Worm (Caenorhabditis elegans) whole organism, mixed stage, embryonic: Measurements from ENCODE around the gene D1086.2.

ENCODE experiments used
- M03D4.4 ChIP-seq: sonication (generic microtip); optimal IDR thresholded peaks from 2 replicates; lab custom pipeline; 2017; ENCODE audit warnings: mild to moderate bottlenecking, missing genetic modification characterization, missing compliant biosample characterization
- bed-3 ChIP-seq: fragments of 200-800 bp; sonication (Bioruptor generic); optimal IDR thresholded peaks from 3 replicates; lab custom pipeline; 2018; ENCODE audit warnings: mild to moderate bottlenecking, missing genetic modification characterization, moderate library complexity, missing compliant biosample characterization
- blmp-1 ChIP-seq: fragments of 150-350 bp; optimal IDR thresholded peaks from 2 replicates; lab custom pipeline; 2014; ENCODE audit warnings: missing biosample characterization, missing genetic modification characterization
- ceh-39 ChIP-seq: fragments of 150-350 bp; optimal IDR thresholded peaks from 2 replicates; lab custom pipeline; 2014; ENCODE audit warnings: missing biosample characterization, missing genetic modification characterization
- ceh-83 ChIP-seq: fragments of 200-800 bp; sonication (Bioruptor generic); optimal IDR thresholded peaks from 2 replicates; lab custom pipeline; 2018; ENCODE audit warnings: mild to moderate bottlenecking, missing genetic modification characterization, missing compliant biosample characterization
- ces-1 ChIP-seq: fragments of 150-350 bp; optimal IDR thresholded peaks from 2 replicates; lab custom pipeline; 2014; ENCODE audit warnings: missing biosample characterization, missing genetic modification reagents, missing genetic modification characterization
- cnd-1 ChIP-seq: fragments of 200-800 bp; sonication (Bioruptor generic); optimal IDR thresholded peaks from 2 replicates; lab custom pipeline; 2018; ENCODE audit warnings: mild to moderate bottlenecking, missing genetic modification characterization, missing compliant biosample characterization
- drap-1 ChIP-seq: fragments of 200-800 bp; sonication (Bioruptor generic); optimal IDR thresholded peaks from 3 replicates; lab custom pipeline; 2018; ENCODE audit warnings: mild to moderate bottlenecking, missing genetic modification characterization, missing compliant biosample characterization
- elt-1 ChIP-seq: sonication (generic microtip); optimal IDR thresholded peaks from 2 replicates; lab custom pipeline; 2017; ENCODE audit warnings: missing genetic modification characterization, mild to moderate bottlenecking, missing compliant biosample characterization, antibody characterized with exemption, moderate library complexity, borderline replicate concordance; ENCODE audit not compliant: insufficient read depth
- flh-1 ChIP-seq: fragments of 200-800 bp; sonication (Bioruptor generic); optimal IDR thresholded peaks from 2 replicates; lab custom pipeline; 2018; ENCODE audit warnings: mild to moderate bottlenecking, missing genetic modification characterization, moderate library complexity, missing compliant biosample characterization
- hlh-1 ChIP-seq: fragments of 150-350 bp; optimal IDR thresholded peaks from 2 replicates; lab custom pipeline; 2014; ENCODE audit warnings: missing biosample characterization, missing genetic modification reagents, missing genetic modification characterization
- lin-32 ChIP-seq: fragments of 200-800 bp; sonication (Bioruptor generic); optimal IDR thresholded peaks from 2 replicates; lab custom pipeline; 2018; ENCODE audit warnings: mild to moderate bottlenecking, missing genetic modification characterization, missing compliant biosample characterization
- lsy-2 ChIP-seq: fragments of 150-350 bp; optimal IDR thresholded peaks from 2 replicates; lab custom pipeline; 2014; ENCODE audit warnings: missing biosample characterization, missing genetic modification characterization
- mab-5 ChIP-seq: fragments of 150-350 bp; optimal IDR thresholded peaks from 2 replicates; lab custom pipeline; 2014; ENCODE audit warnings: missing biosample characterization, missing genetic modification characterization
- mep-1 ChIP-seq: fragments of 150-350 bp; optimal IDR thresholded peaks from 2 replicates; lab custom pipeline; 2017; ENCODE audit warnings: missing biosample characterization, missing genetic modification reagents, missing genetic modification characterization, inconsistent platforms
- mls-2 ChIP-seq: sonication (generic microtip); optimal IDR thresholded peaks from 2 replicates; lab custom pipeline; 2016; ENCODE audit warnings: mild to moderate bottlenecking, missing genetic modification characterization, moderate library complexity, missing compliant biosample characterization
- nhr-12 ChIP-seq: fragments of 150-350 bp; optimal IDR thresholded peaks from 2 replicates; lab custom pipeline; 2014; ENCODE audit warnings: missing biosample characterization, missing genetic modification characterization
- nhr-2 ChIP-seq: fragments of 150-350 bp; optimal IDR thresholded peaks from 2 replicates; lab custom pipeline; 2014; ENCODE audit warnings: missing biosample characterization, missing genetic modification characterization
- nhr-237 ChIP-seq: fragments of 150-350 bp; optimal IDR thresholded peaks from 2 replicates; lab custom pipeline; 2014; ENCODE audit warnings: missing biosample characterization, missing genetic modification characterization
- pha-4 ChIP-seq: fragments of 150-350 bp; optimal IDR thresholded peaks from 2 replicates; lab custom pipeline; 2018; ENCODE audit warnings: missing biosample characterization, missing genetic modification reagents, missing genetic modification characterization
- sem-2 ChIP-seq: fragments of 200-800 bp; sonication (Bioruptor generic); optimal IDR thresholded peaks from 2 replicates; lab custom pipeline; 2018; ENCODE audit warnings: mild to moderate bottlenecking, missing genetic modification characterization, missing compliant biosample characterization
- snpc-4 ChIP-seq: fragments of 150-350 bp; optimal IDR thresholded peaks from 2 replicates; lab custom pipeline; 2014; ENCODE audit warnings: missing biosample characterization, missing genetic modification characterization
- sptf-1 ChIP-seq: sonication (generic microtip); optimal IDR thresholded peaks from 2 replicates; lab custom pipeline; 2017; ENCODE audit warnings: mild to moderate bottlenecking, missing genetic modification characterization, moderate library complexity, missing compliant biosample characterization
- tbx-8 ChIP-seq: fragments of 200-800 bp; sonication (Bioruptor generic); optimal IDR thresholded peaks from 2 replicates; lab custom pipeline; 2018; ENCODE audit warnings: mild to moderate bottlenecking, missing genetic modification characterization, moderate library complexity, missing compliant biosample characterization
- unc-120 ChIP-seq: sonication (generic microtip); optimal IDR thresholded peaks from 2 replicates; lab custom pipeline; 2017; ENCODE audit warnings: missing genetic modification characterization, missing compliant biosample characterization; ENCODE audit not compliant: poor library complexity, severe bottlenecking
- unc-39 ChIP-seq: fragments of 150-350 bp; optimal IDR thresholded peaks from 2 replicates; lab custom pipeline; 2014; ENCODE audit warnings: missing biosample characterization, missing genetic modification characterization
- unc-62 ChIP-seq: fragments of 150-350 bp; optimal IDR thresholded peaks from 2 replicates; lab custom pipeline; 2014; ENCODE audit warnings: missing biosample characterization, missing genetic modification reagents, missing genetic modification characterization
- zip-8 ChIP-seq: fragments of 150-350 bp; optimal IDR thresholded peaks from 2 replicates; lab custom pipeline; 2014; ENCODE audit warnings: missing biosample characterization, missing genetic modification characterization
- ztf-11 ChIP-seq: fragments of 150-350 bp; optimal IDR thresholded peaks from 2 replicates; lab custom pipeline; 2014; ENCODE audit warnings: missing biosample characterization, missing genetic modification characterization

Gene D1086.2

DNA sequence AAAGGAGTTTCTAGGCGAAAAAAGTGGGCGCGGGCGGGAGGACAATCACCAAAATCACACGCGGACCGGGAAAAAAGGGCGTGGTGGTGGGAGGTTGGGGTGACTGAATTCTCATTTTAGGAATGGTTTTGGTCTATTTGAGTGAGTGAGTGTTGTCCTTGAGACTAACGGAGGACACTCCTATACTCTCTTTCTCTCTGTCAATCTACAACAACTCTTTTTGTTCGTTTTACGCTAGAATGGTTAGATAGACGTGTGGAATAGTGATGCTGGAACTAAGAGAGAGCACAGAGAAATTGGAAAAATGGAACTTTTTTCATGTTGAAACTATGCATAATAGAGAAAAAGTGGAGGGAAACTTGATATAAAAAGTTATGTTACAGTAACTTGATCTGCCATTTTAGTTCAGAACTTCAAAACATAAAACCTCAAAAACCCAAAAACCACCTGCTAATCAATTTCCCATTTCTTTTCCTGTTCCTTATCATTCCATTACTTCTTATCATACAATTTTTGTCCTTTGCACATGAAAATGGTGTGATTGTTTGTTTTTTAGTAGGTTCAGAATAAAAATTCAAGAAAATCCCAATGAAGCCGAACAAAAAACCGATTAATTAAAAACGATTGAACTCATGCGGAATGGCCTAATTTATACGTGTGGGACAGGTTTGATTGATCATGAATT is 36.4 kb upstream of the D1086.2 start:
- TF ChIP-seq ceh-39 (tag; lab: Kevin White, UChicago), result no peak
- TF ChIP-seq unc-120 (tag; lab: Kevin White, UChicago), result no peak
- no peak for TF ChIP-seq mls-2
- no peak for TF ChIP-seq nhr-12 (tag; lab: Kevin White, UChicago)
- TF ChIP-seq nhr-237 (tag; lab: Kevin White, UChicago), result no peak
- TF ChIP-seq elt-1 (tag; lab: Kevin White, UChicago), result no peak
- no peak for TF ChIP-seq M03D4.4 (tag; lab: Kevin White, UChicago)
- no peak for TF ChIP-seq sem-2 (GFP tag; lab: Kevin White, UChicago)
- no peak for TF ChIP-seq bed-3 (GFP tag; lab: Kevin White, UChicago)
- TF ChIP-seq flh-1 (GFP tag; lab: Kevin White, UChicago), result no peak
- TF ChIP-seq mep-1 (tag; lab: Kevin White, UChicago), result no peak
- TF ChIP-seq drap-1 (GFP tag; lab: Kevin White, UChicago), result no peak
- no peak for TF ChIP-seq ztf-11 (tag; lab: Kevin White, UChicago)
- no peak for TF ChIP-seq unc-62 (GFP tag; lab: Kevin White, UChicago)
- no peak for TF ChIP-seq ceh-83 (GFP tag; lab: Kevin White, UChicago)
- TF ChIP-seq lsy-2, result no peak
- TF ChIP-seq snpc-4 (tag; lab: Kevin White, UChicago), result no peak

DNA sequence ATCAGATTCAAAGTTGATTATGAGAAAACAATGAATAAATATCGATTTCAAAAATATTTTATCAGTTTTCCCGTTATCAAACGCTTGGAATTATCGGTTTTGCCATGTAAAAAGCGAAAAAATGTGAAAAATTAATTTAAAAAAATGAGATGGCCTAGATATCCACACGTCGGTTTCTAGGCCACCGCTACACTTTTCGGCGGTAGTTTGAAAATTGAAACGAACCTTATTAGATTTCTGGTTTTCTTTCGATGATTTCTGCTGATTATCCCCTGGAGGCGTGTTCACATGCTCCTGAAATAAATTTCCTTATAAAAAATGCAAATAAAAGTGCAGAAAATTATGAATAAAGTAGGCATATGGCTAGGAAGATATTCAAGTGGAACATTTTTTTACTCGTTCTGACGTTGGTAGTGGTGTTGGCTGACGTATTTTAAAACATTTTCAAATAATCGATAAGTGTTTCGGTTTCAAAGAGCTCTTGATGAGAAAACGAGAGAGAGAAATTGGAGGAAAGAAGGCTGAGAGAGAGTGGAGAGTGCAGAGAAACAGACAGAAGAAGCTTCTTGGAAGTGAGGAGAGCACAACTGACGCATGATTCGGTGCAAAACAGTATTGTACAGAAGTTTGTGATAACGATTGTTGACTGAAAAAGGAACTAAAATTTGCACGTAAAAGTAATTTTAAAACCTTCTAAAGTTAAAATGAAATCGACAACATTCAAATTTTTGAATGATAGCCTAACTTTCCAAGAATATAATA is 34.7 kb upstream of the D1086.2 start:
- TF ChIP-seq ces-1 (peak; percentile 16), cnd-1 (no peak), hlh-1 (tag; lab: Kevin White, UChicago) (peak; percentile 20), flh-1 (GFP tag; lab: Kevin White, UChicago) (no peak)

DNA sequence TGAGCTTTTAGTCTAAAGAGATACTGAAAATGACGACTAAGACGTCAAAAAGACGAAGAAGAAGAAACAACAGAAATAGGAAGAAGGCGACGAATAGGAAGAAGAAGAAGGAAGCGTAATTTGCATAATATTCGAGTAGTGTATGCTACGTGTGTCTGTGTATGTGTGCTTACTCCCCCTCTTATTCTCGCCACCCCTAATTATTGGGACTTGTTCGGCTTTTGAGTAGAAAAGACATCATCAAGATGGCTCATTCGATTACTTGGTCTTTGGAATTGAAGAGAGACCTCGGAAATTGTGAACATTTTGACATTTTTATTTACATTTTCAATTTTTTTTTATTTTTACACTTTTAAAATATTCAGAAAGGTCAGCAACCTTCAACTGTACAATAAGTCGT is 31.8 kb upstream of the D1086.2 start:
- TF ChIP-seq sptf-1 (peak; percentile 20), lsy-2 (no peak), ces-1 (peak; percentile 93)

DNA sequence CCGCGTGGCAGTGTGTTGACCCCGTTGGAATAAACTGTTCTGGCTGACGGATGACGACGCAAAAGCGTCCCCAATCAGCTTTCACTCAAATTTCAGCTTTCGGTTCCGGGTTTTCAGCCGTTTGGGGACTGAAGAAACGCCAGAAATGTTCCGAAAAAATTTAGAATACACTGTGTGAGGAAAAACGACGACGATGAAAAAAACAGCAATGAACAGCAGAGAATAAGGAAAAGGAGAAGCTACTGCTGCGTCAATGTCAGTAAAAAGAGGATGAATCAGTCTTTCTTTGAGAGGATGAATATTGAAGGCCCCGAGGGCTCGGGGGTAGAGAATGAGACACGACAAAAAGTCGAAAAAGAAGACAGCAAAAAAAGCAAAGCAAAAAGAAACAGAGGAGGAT is 30.4 kb upstream of the D1086.2 start:
- TF ChIP-seq drap-1 (GFP tag; lab: Kevin White, UChicago), result no peak
- TF ChIP-seq sptf-1, result peak; percentile 25
- no peak for TF ChIP-seq nhr-12 (tag; lab: Kevin White, UChicago)
- no peak for TF ChIP-seq snpc-4 (tag; lab: Kevin White, UChicago)
- TF ChIP-seq cnd-1, result no peak
- no peak for TF ChIP-seq sem-2 (GFP tag; lab: Kevin White, UChicago)
- no peak for TF ChIP-seq lin-32 (GFP tag; lab: Kevin White, UChicago)

DNA sequence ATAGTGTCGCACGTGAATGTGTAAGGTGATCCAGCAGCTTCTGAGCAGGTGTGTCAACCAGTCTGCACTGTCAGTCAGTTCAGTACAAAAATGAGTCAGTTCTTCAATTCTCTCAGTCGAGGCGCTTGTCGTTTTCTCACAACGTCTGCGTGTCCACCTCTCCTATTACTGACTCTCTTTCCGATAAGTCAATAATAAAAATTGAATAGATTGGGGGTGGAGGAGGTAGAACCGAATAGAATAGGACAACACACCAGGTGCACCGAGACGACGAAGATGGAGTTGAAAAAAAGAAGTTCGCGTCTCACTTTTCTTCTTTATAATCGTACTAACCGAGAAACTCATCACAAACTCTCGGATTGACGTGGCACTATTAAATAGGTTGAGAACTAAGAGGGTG is 29.4 kb upstream of the D1086.2 start:
- TF ChIP-seq ztf-11 (tag; lab: Kevin White, UChicago) (no peak), ces-1 (peak; percentile 80)
- TF ChIP-seq, all 35 proteins: peak for 1

DNA sequence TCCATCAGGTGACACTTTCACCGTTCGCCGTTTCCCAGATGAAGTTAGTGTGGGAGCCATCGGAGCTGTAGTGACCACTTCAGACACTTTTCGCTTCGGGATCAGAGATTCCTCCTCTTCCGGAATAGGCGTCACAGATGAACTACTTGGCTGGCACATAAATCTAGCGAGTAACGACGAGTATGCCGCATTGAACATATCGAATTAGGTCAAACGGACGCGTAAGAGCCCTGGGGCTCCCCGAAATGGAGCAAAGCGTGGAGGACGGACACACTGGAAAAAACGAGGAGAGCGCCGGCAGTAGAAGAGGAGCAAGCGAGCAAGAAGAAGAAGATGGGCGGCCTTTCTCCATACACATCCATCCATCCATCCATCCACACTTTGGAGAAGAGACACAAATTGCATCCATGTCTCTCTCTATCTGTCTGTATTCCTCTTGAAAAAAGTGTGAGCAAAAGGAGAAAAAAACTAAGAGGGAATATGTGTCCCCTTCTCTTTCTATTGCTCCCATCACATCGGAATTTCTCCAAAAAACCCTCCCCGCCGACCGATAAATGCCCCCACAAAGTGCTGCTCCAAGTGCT is 28.0 kb upstream of the D1086.2 start:
- TF ChIP-seq cnd-1 (no peak), ces-1 (peak; percentile 58), mep-1 (tag; lab: Kevin White, UChicago) (no peak), mab-5 (tag; lab: Kevin White, UChicago) (no peak)
- TF ChIP-seq, all 35 proteins: peak for 1

DNA sequence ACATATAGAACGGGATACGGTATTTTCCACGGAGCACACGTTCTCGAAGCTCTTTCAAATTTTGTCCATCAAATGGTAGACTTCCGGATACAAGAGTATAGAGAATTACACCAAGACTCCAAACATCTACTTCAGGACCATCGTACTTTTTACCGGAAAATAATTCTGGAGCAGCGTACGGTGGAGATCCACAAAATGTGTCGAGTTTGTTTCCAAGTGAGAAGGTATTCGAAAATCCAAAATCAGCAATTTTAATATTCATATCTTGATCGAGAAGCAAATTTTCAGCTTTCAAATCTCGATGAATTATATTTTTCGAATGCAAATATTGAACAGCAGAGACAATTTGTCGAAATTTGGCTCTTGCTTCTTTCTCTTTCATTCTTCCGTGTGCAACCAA is 24.7 kb upstream of the D1086.2 start:
- TF ChIP-seq zip-8 (tag; lab: Kevin White, UChicago) (no peak), cnd-1 (no peak), mls-2 (no peak), mab-5 (tag; lab: Kevin White, UChicago) (no peak), ceh-83 (GFP tag; lab: Kevin White, UChicago) (no peak), drap-1 (GFP tag; lab: Kevin White, UChicago) (no peak), blmp-1 (tag; lab: Kevin White, UChicago) (no peak), tbx-8 (no peak), lin-32 (GFP tag; lab: Kevin White, UChicago) (no peak), snpc-4 (tag; lab: Kevin White, UChicago) (no peak), ceh-39 (tag; lab: Kevin White, UChicago) (no peak), flh-1 (GFP tag; lab: Kevin White, UChicago) (no peak), hlh-1 (tag; lab: Kevin White, UChicago) (no peak), nhr-12 (tag; lab: Kevin White, UChicago) (no peak), pha-4 (tag; lab: Kevin White, UChicago) (no peak), unc-62 (GFP tag; lab: Kevin White, UChicago) (no peak), sem-2 (GFP tag; lab: Kevin White, UChicago) (no peak), nhr-2 (tag; lab: Kevin White, UChicago) (no peak), unc-39 (tag; lab: Kevin White, UChicago) (no peak), mep-1 (tag; lab: Kevin White, UChicago) (no peak)
